In genomic region chr3R:15366839-15367238, dm6 we compare ENCODE assay signal across 1 fruit fly cellular context.
TF ChIP-seq lines count a peak whose summit lies in the region.

No protein-coding gene starts in this region.

TF ChIP-seq in whole organism, embryonic, 481 proteins besides CTCF, POLR2A, EP300 and RAD21 (continued from another document):
- TF ChIP-seq CG15696 (tag; optimal IDR thresholded peaks at IDR 0.05; lab: Kevin White, UChicago) (no peak), CG10321 (GFP tag; IDR thresholded peaks at IDR 0.05; lab: Robert Waterston, UW) (0 out of 2 replicates have a peak, but pooled peaks have one; percentile 8), B-H1 (GFP tag; IDR thresholded peaks at IDR 0.05; lab: Robert Waterston, UW) (no peak), abd-A (tag; optimal IDR thresholded peaks at IDR 0.05; lab: Kevin White, UChicago) (no peak), CG13424 (tag; optimal IDR thresholded peaks at IDR 0.05; lab: Kevin White, UChicago) (peak; percentile 40), rib (GFP tag; IDR thresholded peaks at IDR 0.05; lab: Robert Waterston, UW) (no peak), CG15514 (GFP tag; optimal IDR thresholded peaks at IDR 0.05; lab: Kevin White, UChicago) (no peak)
